Fruit fly (Drosophila melanogaster): ENCODE results near the gene Meltrin.
A peak's percentile ranks its signal among the peaks of the same experiment; 100 is the strongest.

Meltrin gene

DNA sequence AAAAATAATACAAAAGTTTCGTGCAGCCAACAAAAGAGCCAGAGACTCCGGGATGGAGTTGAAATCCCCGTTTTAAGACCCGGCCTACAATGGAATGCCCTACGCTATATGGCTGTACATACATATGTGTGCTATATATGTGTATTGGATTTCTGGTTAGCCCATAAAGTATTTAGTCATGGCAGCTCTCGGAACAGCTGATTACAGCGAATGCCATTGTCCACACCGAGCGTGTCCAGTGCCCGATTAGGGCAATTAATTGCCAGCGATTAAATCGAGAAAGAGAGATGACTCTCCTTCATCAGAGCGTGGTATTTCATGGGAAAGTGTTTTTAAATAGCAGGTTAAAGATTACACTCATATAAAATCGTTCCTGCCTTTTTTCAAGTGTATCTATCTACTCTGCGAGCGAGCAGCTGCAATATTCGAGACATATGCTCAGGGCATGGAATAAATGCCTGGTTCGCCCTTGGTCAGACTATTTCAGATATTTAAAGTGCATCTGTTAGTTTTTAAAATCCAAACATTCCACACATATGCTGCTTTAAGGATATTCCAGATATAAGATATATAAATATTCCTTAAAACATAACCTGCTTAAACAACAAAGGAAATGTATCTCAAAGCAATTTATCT lies 20.1 kb upstream of the Meltrin start (continued):
- TF ChIP-seq Doc3 (GFP tag; IDR thresholded peaks at IDR 0.05; ENCODE audit: partially characterized antibody) (no peak), Drgx (GFP tag; IDR thresholded peaks at IDR 0.05) (peak; percentile 40), YL-1 (GFP tag; optimal IDR thresholded peaks at IDR 0.05) (no peak), CG4617 (GFP tag; optimal IDR thresholded peaks at IDR 0.05; ENCODE audit: borderline replicate concordance) (no peak), CG5245 (GFP tag; optimal IDR thresholded peaks at IDR 0.05) (no peak), CG15696 (tag; optimal IDR thresholded peaks at IDR 0.05) (no peak), Dbx (GFP tag; IDR thresholded peaks at IDR 0.05) (no peak), slou (GFP tag; optimal IDR thresholded peaks at IDR 0.05) (no peak), CG14965 (GFP tag; optimal IDR thresholded peaks at IDR 0.05; ENCODE audit: borderline replicate concordance) (no peak), grau (tag; optimal IDR thresholded peaks at IDR 0.05) (no peak), CG9215 (GFP tag; IDR thresholded peaks at IDR 0.05) (no peak), gcm (GFP tag; optimal IDR thresholded peaks at IDR 0.05) (no peak), CG14014 (GFP tag; IDR thresholded peaks at IDR 0.05) (no peak), CG9437 (GFP tag; optimal IDR thresholded peaks at IDR 0.05) (no peak), CG30431 (GFP tag; optimal IDR thresholded peaks at IDR 0.05) (no peak), CG18476 (GFP tag; optimal IDR thresholded peaks at IDR 0.05) (no peak), CG31388 (GFP tag; optimal IDR thresholded peaks at IDR 0.05) (no peak), Pdp1 (GFP tag; optimal IDR thresholded peaks at IDR 0.05) (peak in 1 of 2 experiments; percentile 3), bab2 (GFP tag; optimal IDR thresholded peaks at IDR 0.05) (no peak), Neu2 (GFP tag; optimal IDR thresholded peaks at IDR 0.05; ENCODE audit: borderline replicate concordance) (no peak), emc (GFP tag; optimal IDR thresholded peaks at IDR 0.05) (no peak), ara (GFP tag; IDR thresholded peaks at IDR 0.05) (peak; percentile 19; the same call in 1 of the 2 replicates), dan (GFP tag; IDR thresholded peaks at IDR 0.05) (0 out of 2 replicates have a peak, but pooled peaks have one; percentile 16), Doc2 (GFP tag; IDR thresholded peaks at IDR 0.05) (no peak), Sry-δ (GFP tag; optimal IDR thresholded peaks at IDR 0.05) (no peak), CG6765 (GFP tag; optimal IDR thresholded peaks at IDR 0.05) (no peak), CG10366 (GFP tag; IDR thresholded peaks at IDR 0.05) (peak; percentile 16; the same call in 1 of the 2 replicates), gce (GFP tag; IDR thresholded peaks at IDR 0.05) (0 out of 3 replicates have a peak, but pooled peaks have one; percentile 31), CG7745 (tag; optimal IDR thresholded peaks at IDR 0.05) (no peak), Six4 (GFP tag; optimal IDR thresholded peaks at IDR 0.05) (no peak), Atf3 (GFP tag; optimal IDR thresholded peaks at IDR 0.05) (no peak), Xrp1 (GFP tag; IDR thresholded peaks at IDR 0.05) (peak; percentile 43; the same call in 1 of the 2 replicates), CG11085 (GFP tag; IDR thresholded peaks at IDR 0.05) (no peak), CG13287 (GFP tag; IDR thresholded peaks at IDR 0.05; ENCODE audit: partially characterized antibody) (no peak), slp2 (GFP tag; optimal IDR thresholded peaks at IDR 0.05) (no peak), CG10462 (GFP tag; optimal IDR thresholded peaks at IDR 0.05) (no peak), hkb (optimal IDR thresholded peaks at IDR 0.05) (no peak), hkb (GFP tag; IDR thresholded peaks at IDR 0.05) (no peak), CG12391 (tag; optimal IDR thresholded peaks at IDR 0.05) (peak; percentile 19), stc (GFP tag; IDR thresholded peaks at IDR 0.05) (0 out of 2 replicates have a peak, but pooled peaks have one; percentile 31), grn (GFP tag; optimal IDR thresholded peaks at IDR 0.05) (peak; percentile 72), seq (GFP tag; IDR thresholded peaks at IDR 0.05) (no peak), CG15514 (GFP tag; optimal IDR thresholded peaks at IDR 0.05) (no peak), twi (tag; optimal IDR thresholded peaks at IDR 0.05) (peak; percentile 100), CG7271 (tag; optimal IDR thresholded peaks at IDR 0.05) (no peak), CG1529 (GFP tag; optimal IDR thresholded peaks at IDR 0.05) (no peak), ab (GFP tag; optimal IDR thresholded peaks at IDR 0.05) (no peak), CG10654 (GFP tag; optimal IDR thresholded peaks at IDR 0.05) (no peak), pita (GFP tag; optimal IDR thresholded peaks at IDR 0.05) (no peak), D19A (tag; optimal IDR thresholded peaks at IDR 0.05) (no peak), bsh (GFP tag; optimal IDR thresholded peaks at IDR 0.05) (peak; percentile 27 to 38)

Measured in whole organism, embryonic.